Worm (Caenorhabditis elegans) whole organism, young adult: ENCODE data around the gene K10H10.10.

Experiments used
- B0261.1 ChIP-seq: sonication (generic microtip); optimal IDR thresholded peaks from 2 replicates; lab custom pipeline; 2016; ENCODE audit warnings: mild to moderate bottlenecking, missing genetic modification characterization, moderate library complexity, missing compliant biosample characterization
- C06A6.2 ChIP-seq: fragments of 200-800 bp; sonication (Bioruptor generic); conservative IDR thresholded peaks from 2 replicates; pipeline ENCODE4 v1.3.6; 2022; ENCODE audit warnings: missing genetic modification characterization, missing compliant biosample characterization
- F33H1.4 ChIP-seq: fragments of 200-800 bp; sonication (Bioruptor generic); IDR thresholded peaks from 2 replicates; pipeline ENCODE4 v1.3.6; 2022; ENCODE audit warnings: missing genetic modification reagents, missing genetic modification characterization, missing compliant biosample characterization
- K12H6.12 ChIP-seq: fragments of 200-800 bp; sonication (Bioruptor generic); optimal IDR thresholded peaks from 2 replicates; lab custom pipeline; 2018; ENCODE audit warnings: mild to moderate bottlenecking, missing genetic modification characterization, missing compliant biosample characterization
- Y56A3A.18 ChIP-seq: fragments of 200-800 bp; sonication (Bioruptor generic); IDR thresholded peaks from 2 replicates; pipeline ENCODE4 v1.3.6; 2022; ENCODE audit warnings: missing genetic modification reagents, missing genetic modification characterization, missing compliant biosample characterization
- Y79H2A.3 ChIP-seq: fragments of 200-800 bp; sonication (Bioruptor generic); conservative IDR thresholded peaks from 2 replicates; pipeline ENCODE4 v1.3.6; 2022; ENCODE audit warnings: missing genetic modification reagents, missing genetic modification characterization, missing compliant biosample characterization
- aptf-3 ChIP-seq: fragments of 200-800 bp; sonication (Bioruptor generic); IDR thresholded peaks from 2 replicates; pipeline ENCODE4 v1.3.6; 2022; ENCODE audit warnings: missing genetic modification characterization, missing compliant biosample characterization
- bed-1 ChIP-seq: fragments of 200-800 bp; sonication (Bioruptor generic); IDR thresholded peaks from 2 replicates; pipeline ENCODE4 v1.3.6; 2022; ENCODE audit warnings: missing genetic modification reagents, missing genetic modification characterization, missing compliant biosample characterization
- ccch-3 ChIP-seq: fragments of 200-800 bp; sonication (Bioruptor generic); optimal IDR thresholded peaks from 2 replicates; lab custom pipeline; 2018; ENCODE audit warnings: mild to moderate bottlenecking, missing genetic modification characterization, missing compliant biosample characterization
- cebp-2 ChIP-seq: fragments of 200-800 bp; sonication (Bioruptor generic); IDR thresholded peaks from 2 replicates; pipeline ENCODE4 v1.3.6; 2022; ENCODE audit warnings: missing genetic modification characterization, missing compliant biosample characterization
- chd-7 ChIP-seq: sonication (generic microtip); optimal IDR thresholded peaks from 2 replicates; lab custom pipeline; 2016; ENCODE audit warnings: mild to moderate bottlenecking, missing genetic modification characterization, moderate library complexity, missing compliant biosample characterization
- dox-1 ChIP-seq: fragments of 200-800 bp; sonication (Bioruptor generic); IDR thresholded peaks from 2 replicates; pipeline ENCODE4 v1.3.6; 2022; ENCODE audit warnings: missing genetic modification reagents, missing genetic modification characterization, missing compliant biosample characterization
- dpff-1 ChIP-seq: sonication (generic microtip); optimal IDR thresholded peaks from 2 replicates; lab custom pipeline; 2017; ENCODE audit warnings: mild to moderate bottlenecking, missing genetic modification characterization, missing compliant biosample characterization
- ekl-4 ChIP-seq: fragments of 200-800 bp; sonication (Bioruptor generic); IDR thresholded peaks from 2 replicates; pipeline ENCODE4 v1.3.6; 2022; ENCODE audit warnings: missing genetic modification reagents, missing genetic modification characterization, missing compliant biosample characterization
- gei-17 ChIP-seq: fragments of 200-800 bp; sonication (Bioruptor generic); optimal IDR thresholded peaks from 2 replicates; lab custom pipeline; 2018; ENCODE audit warnings: mild to moderate bottlenecking, missing genetic modification characterization, missing compliant biosample characterization
- hlh-12 ChIP-seq: sonication (generic microtip); optimal IDR thresholded peaks from 2 replicates; lab custom pipeline; 2016; ENCODE audit warnings: missing genetic modification characterization, missing compliant biosample characterization
- hmg-20 ChIP-seq: fragments of 200-800 bp; sonication (Bioruptor generic); IDR thresholded peaks from 2 replicates; pipeline ENCODE4 v1.3.6; 2022; ENCODE audit warnings: missing genetic modification reagents, missing genetic modification characterization, missing compliant biosample characterization
- let-607 ChIP-seq, 2 experiments: fragments of 200-800 bp in 1 of 2; sonication (Bioruptor generic) in 1 of 2; sonication (generic microtip) in 1 of 2; optimal IDR thresholded peaks; 2 replicates each; lab custom pipeline; 2016 to 2018; ENCODE audit warnings: mild to moderate bottlenecking in 2 of 2, missing compliant biosample characterization in 2 of 2, missing genetic modification characterization in 2 of 2, moderate library complexity in 2 of 2, missing genotype in 1 of 2
- lin-35 ChIP-seq, 3 experiments: fragments of 150-350 bp in 2 of 3; sonication (generic microtip) in 1 of 3; optimal IDR thresholded peaks; 2 replicates each; lab custom pipeline; 2014 to 2018; ENCODE audit warnings: missing biosample characterization in 3 of 3, missing genetic modification characterization in 3 of 3, missing genetic modification reagents in 3 of 3
- lin-40 ChIP-seq: sonication (generic microtip); optimal IDR thresholded peaks from 2 replicates; lab custom pipeline; 2016; ENCODE audit warnings: missing genetic modification characterization, mild to moderate bottlenecking, missing compliant biosample characterization, missing genotype, missing genetic modification reagents
- lin-54 ChIP-seq: fragments of 200-800 bp; sonication (Bioruptor generic); optimal IDR thresholded peaks from 2 replicates; lab custom pipeline; 2018; ENCODE audit warnings: mild to moderate bottlenecking, missing genetic modification characterization, missing compliant biosample characterization
- lsy-27 ChIP-seq: sonication (generic microtip); optimal IDR thresholded peaks from 2 replicates; lab custom pipeline; 2017; ENCODE audit warnings: missing genetic modification characterization, mild to moderate bottlenecking, missing compliant biosample characterization, antibody characterized with exemption, missing genotype, borderline replicate concordance; ENCODE audit not compliant: insufficient read depth
- madf-3 ChIP-seq: fragments of 200-800 bp; sonication (Bioruptor generic); IDR thresholded peaks from 2 replicates; pipeline ENCODE4 v1.3.6; 2022; ENCODE audit warnings: missing genetic modification reagents, missing genetic modification characterization, missing compliant biosample characterization
- madf-6 ChIP-seq: fragments of 200-800 bp; sonication (Bioruptor generic); IDR thresholded peaks from 2 replicates; pipeline ENCODE4 v1.3.6; 2022; ENCODE audit warnings: missing genetic modification reagents, missing genetic modification characterization, missing compliant biosample characterization
- mes-4 ChIP-seq: sonication (generic microtip); optimal IDR thresholded peaks from 2 replicates; lab custom pipeline; 2016; ENCODE audit warnings: missing genotype, missing genetic modification characterization, missing compliant biosample characterization
- mxl-1 ChIP-seq: sonication (generic microtip); optimal IDR thresholded peaks from 2 replicates; lab custom pipeline; 2016; ENCODE audit warnings: missing genetic modification characterization, missing compliant biosample characterization
- nfya-1 ChIP-seq: sonication (generic microtip); optimal IDR thresholded peaks from 2 replicates; lab custom pipeline; 2017; ENCODE audit warnings: antibody characterized with exemption, missing compliant biosample characterization, missing genetic modification characterization, borderline replicate concordance; ENCODE audit not compliant: insufficient read depth
- nfya-2 ChIP-seq: fragments of 200-800 bp; sonication (Bioruptor generic); IDR thresholded peaks from 2 replicates; pipeline ENCODE4 v1.3.6; 2022; ENCODE audit warnings: missing genetic modification reagents, missing genetic modification characterization, missing compliant biosample characterization
- sea-2 ChIP-seq: fragments of 200-800 bp; sonication (Bioruptor generic); IDR thresholded peaks from 2 replicates; pipeline ENCODE4 v1.3.6; 2022; ENCODE audit warnings: missing genetic modification characterization, missing compliant biosample characterization
- snpc-4 ChIP-seq, 5 experiments: fragments of 150-350 bp in 1 of 5; sonication (generic microtip) in 4 of 5; optimal IDR thresholded peaks; 2 replicates each; lab custom pipeline; 2014 to 2018; ENCODE audit warnings: missing genetic modification characterization in 5 of 5, missing biosample characterization in 3 of 5, antibody characterized with exemption in 2 of 5, mild to moderate bottlenecking in 2 of 5, missing compliant biosample characterization in 2 of 5, missing genotype in 2 of 5, moderate library complexity in 2 of 5, missing genetic modification reagents in 1 of 5
- somi-1 ChIP-seq: fragments of 200-800 bp; sonication (Bioruptor generic); optimal IDR thresholded peaks from 2 replicates; lab custom pipeline; 2018; ENCODE audit warnings: mild to moderate bottlenecking, missing genetic modification characterization, missing compliant biosample characterization
- sptf-2 ChIP-seq: fragments of 200-800 bp; sonication (Bioruptor generic); optimal IDR thresholded peaks from 2 replicates; lab custom pipeline; 2018; ENCODE audit warnings: mild to moderate bottlenecking, missing genetic modification characterization, missing compliant biosample characterization
- tbx-9 ChIP-seq: sonication (generic microtip); optimal IDR thresholded peaks from 2 replicates; lab custom pipeline; 2016; ENCODE audit warnings: borderline replicate concordance, missing genetic modification characterization, inconsistent platforms, missing compliant biosample characterization
- unc-130 ChIP-seq: sonication (generic microtip); optimal IDR thresholded peaks from 2 replicates; lab custom pipeline; 2016; ENCODE audit warnings: missing genetic modification reagents, missing genetic modification characterization, missing compliant biosample characterization
- ztf-22 ChIP-seq: fragments of 200-800 bp; sonication (Bioruptor generic); optimal IDR thresholded peaks from 2 replicates; lab custom pipeline; 2018; ENCODE audit warnings: mild to moderate bottlenecking, missing genetic modification characterization, moderate library complexity, missing compliant biosample characterization

The K10H10.10 gene

ce11 chrII:14496809-14497208, 10.8 kb upstream of the K10H10.10 start (continued):
- TF ChIP-seq somi-1 (GFP tag; lab: Kevin White, UChicago): peak; percentile 83
- TF ChIP-seq Y79H2A.3 (GFP tag; lab: Robert Waterston, UW): no peak; the same call in 1 of the 2 replicates
- 0 out of 2 replicates have a peak, but pooled peaks have one; percentile 52 for TF ChIP-seq cebp-2 (GFP tag; lab: Robert Waterston, UW)

ce11 chrII:14497848-14498247, 9.7 kb upstream of the K10H10.10 start, which contains the start of gene dhs-8:
TSS of gene dhs-8 (plus strand) at chrII:14498026.
- no peak for TF ChIP-seq lin-35 (GFP tag; optimal IDR thresholded peaks at IDR 0.05; lab: Kevin White, UChicago)
- no peak for TF ChIP-seq dox-1 (GFP tag; lab: Robert Waterston, UW)
- TF ChIP-seq F33H1.4 (GFP tag; lab: Robert Waterston, UW): no peak
- TF ChIP-seq Y79H2A.3 (GFP tag; lab: Robert Waterston, UW): no peak
- TF ChIP-seq madf-6 (GFP tag; lab: Robert Waterston, UW): no peak
- TF ChIP-seq K12H6.12 (tag; lab: Kevin White, UChicago): no peak

DNA sequence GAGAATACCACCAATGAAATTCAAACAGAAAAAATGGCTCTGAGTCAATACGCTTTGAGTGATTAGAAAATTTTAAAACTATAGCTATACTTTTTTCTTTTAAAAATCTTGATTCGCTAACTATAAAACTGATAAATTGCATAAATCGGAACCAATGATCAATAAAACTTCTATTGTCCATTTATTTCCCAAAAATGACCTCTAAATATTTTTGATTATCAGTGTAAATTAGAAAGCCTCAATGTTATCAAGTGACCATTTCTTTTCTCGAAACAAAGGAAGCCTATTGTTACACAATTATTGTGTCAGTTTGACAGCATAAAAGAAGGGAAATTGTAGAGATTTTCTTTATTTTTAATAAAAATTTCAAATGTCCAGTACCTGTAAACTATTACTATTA, 7.4 kb upstream of the K10H10.10 start, which contains the start of gene K10H10.4:
K10H10.4 (plus strand) TSS at position 301 of the 400 bp plus-strand sequence.
- TF ChIP-seq dpff-1 (tag; lab: Kevin White, UChicago) (no peak), ccch-3 (GFP tag; lab: Kevin White, UChicago) (no peak), sptf-2 (no peak), tbx-9 (no peak), madf-3 (GFP tag; lab: Robert Waterston, UW) (no peak), nfya-1 (tag; lab: Kevin White, UChicago) (no peak), chd-7 (no peak), ztf-22 (GFP tag; lab: Kevin White, UChicago) (no peak)

DNA sequence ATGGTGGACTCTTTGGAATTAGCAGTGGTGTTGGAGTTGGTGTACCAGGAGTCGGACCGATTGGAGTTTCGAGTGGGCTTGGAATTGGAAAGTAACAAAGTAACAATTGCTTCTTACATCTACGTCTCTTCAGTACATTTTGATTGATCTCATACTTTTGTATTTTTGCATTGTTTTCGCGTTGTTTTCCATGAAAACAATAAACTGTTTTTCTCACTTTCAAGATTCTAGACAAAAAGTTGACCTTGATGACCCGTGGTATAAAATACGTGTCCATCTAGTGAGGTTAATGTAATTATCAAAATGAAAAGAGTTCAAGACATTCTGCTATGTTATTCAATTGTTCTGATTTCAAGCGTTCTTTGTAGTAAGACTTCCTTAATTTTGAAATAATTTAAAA, 6.1 kb upstream of the K10H10.10 start, which contains the start of gene K10H10.5:
K10H10.5 (plus strand) TSS at position 301 of the 400 bp plus-strand sequence.
- TF ChIP-seq lsy-27 (tag; lab: Kevin White, UChicago) (no peak), gei-17 (GFP tag; lab: Kevin White, UChicago) (no peak), bed-1 (GFP tag; lab: Robert Waterston, UW) (no peak), lin-54 (GFP tag; lab: Kevin White, UChicago) (no peak), aptf-3 (GFP tag; lab: Robert Waterston, UW) (no peak), mxl-1 (tag; lab: Kevin White, UChicago) (no peak), lin-40 (tag; lab: Kevin White, UChicago) (no peak), let-607 (tag; optimal IDR thresholded peaks at IDR 0.05; lab: Kevin White, UChicago) (no peak), snpc-4 (GFP tag; optimal IDR thresholded peaks at IDR 0.05; lab: Kevin White, UChicago) (no peak), snpc-4 (tag; optimal IDR thresholded peaks at IDR 0.05; lab: Kevin White, UChicago) (no peak), sea-2 (GFP tag; lab: Robert Waterston, UW) (no peak), hmg-20 (no peak), Y56A3A.18 (no peak), hlh-12 (tag; lab: Kevin White, UChicago) (no peak), nfya-1 (tag; lab: Kevin White, UChicago) (no peak), nfya-2 (GFP tag; lab: Robert Waterston, UW) (no peak), ekl-4 (GFP tag; lab: Robert Waterston, UW) (no peak), C06A6.2 (GFP tag; lab: Robert Waterston, UW) (no peak), unc-130 (no peak), mes-4 (tag; lab: Kevin White, UChicago) (no peak), B0261.1 (tag; lab: Kevin White, UChicago) (no peak)
- TF ChIP-seq, all 124 proteins: peak for 0
